Worm (Caenorhabditis elegans) whole organism, midembryonic: ENCODE results near the gene srh-286.

Experiments used
- T22C8.4 ChIP-seq: fragments of 200-800 bp; sonication (Bioruptor generic); IDR thresholded peaks from 2 replicates; pipeline ENCODE4 v1.3.6; 2022; ENCODE audit warnings: missing genetic modification characterization, missing compliant biosample characterization
- cog-1 ChIP-seq: sonication (generic microtip); optimal IDR thresholded peaks from 2 replicates; lab custom pipeline; 2016; ENCODE audit warnings: missing genetic modification characterization, missing compliant biosample characterization
- flt-1 ChIP-seq: fragments of 200-800 bp; sonication (Bioruptor generic); IDR thresholded peaks from 2 replicates; pipeline ENCODE4 v1.3.6; 2022; ENCODE audit warnings: missing genetic modification characterization, missing compliant biosample characterization
- klf-2 ChIP-seq: fragments of 200-800 bp; sonication (Bioruptor generic); conservative IDR thresholded peaks from 2 replicates; pipeline ENCODE4 v1.3.6; 2022; ENCODE audit warnings: missing genetic modification reagents, missing genetic modification characterization, missing compliant biosample characterization
- med-1 ChIP-seq: sonication (generic microtip); optimal IDR thresholded peaks from 2 replicates; lab custom pipeline; 2017; ENCODE audit warnings: missing genetic modification characterization, mild to moderate bottlenecking, missing compliant biosample characterization, antibody characterized with exemption, missing genetic modification reagents; ENCODE audit not compliant: insufficient read depth
- ref-1 ChIP-seq: fragments of 200-800 bp; sonication (Bioruptor generic); conservative IDR thresholded peaks from 2 replicates; pipeline ENCODE4 v1.3.6; 2022; ENCODE audit warnings: missing genetic modification reagents, missing genetic modification characterization, missing compliant biosample characterization
- tab-1 ChIP-seq: fragments of 200-800 bp; sonication (Bioruptor generic); IDR thresholded peaks from 2 replicates; pipeline ENCODE4 v1.3.6; 2022; ENCODE audit warnings: missing genetic modification characterization, missing compliant biosample characterization
- ztf-23 ChIP-seq: fragments of 200-800 bp; sonication (Bioruptor generic); IDR thresholded peaks from 2 replicates; pipeline ENCODE4 v1.3.6; 2022; ENCODE audit warnings: missing genetic modification reagents, missing genetic modification characterization, missing compliant biosample characterization
- ztf-29 ChIP-seq: fragments of 200-800 bp; sonication (Bioruptor generic); IDR thresholded peaks from 2 replicates; pipeline ENCODE4 v1.3.6; 2022; ENCODE audit warnings: missing genetic modification reagents, missing genetic modification characterization, missing compliant biosample characterization

srh-286 gene

ce11 chrV:17855889-17856288, 11.9 kb upstream of the srh-286 start, which contains the start of gene tcc-1:
tcc-1 (minus strand) TSS chrV:17855989.
- TF ChIP-seq med-1 (GFP tag; lab: Kevin White, UChicago) (no peak), klf-2 (GFP tag; lab: Robert Waterston, UW) (no peak), flt-1 (GFP tag; lab: Robert Waterston, UW) (no peak), T22C8.4 (GFP tag; lab: Robert Waterston, UW) (no peak), tab-1 (GFP tag; lab: Robert Waterston, UW) (no peak), cog-1 (tag; lab: Kevin White, UChicago) (no peak), ztf-23 (GFP tag; lab: Robert Waterston, UW) (no peak), ref-1 (GFP tag; lab: Robert Waterston, UW) (no peak), ztf-29 (GFP tag; lab: Robert Waterston, UW) (no peak)

- TF ChIP-seq ztf-29 (GFP tag; lab: Robert Waterston, UW), result no peak
Observed at ce11 chrV:17845370-17845967, 1.5 kb upstream of the srh-286 start.

- TF ChIP-seq med-1 (GFP tag; lab: Kevin White, UChicago) (no peak), flt-1 (GFP tag; lab: Robert Waterston, UW) (no peak), T22C8.4 (GFP tag; lab: Robert Waterston, UW) (no peak), ztf-23 (GFP tag; lab: Robert Waterston, UW) (no peak), ref-1 (GFP tag; lab: Robert Waterston, UW) (no peak), ztf-29 (GFP tag; lab: Robert Waterston, UW) (no peak), tab-1 (GFP tag; lab: Robert Waterston, UW) (no peak), klf-2 (GFP tag; lab: Robert Waterston, UW) (no peak), cog-1 (tag; lab: Kevin White, UChicago) (no peak)
Observed at ce11 chrV:17831350-17831749, 12.7 kb downstream of the srh-286 start, which contains the start of gene srh-303. srh-303 (plus strand) TSS chrV:17831650.

ce11 chrV:17828310-17828709, 15.7 kb downstream of the srh-286 start, which contains the start of gene srh-304:
srh-304 (plus strand) TSS chrV:17828610.
- TF ChIP-seq med-1 (GFP tag; lab: Kevin White, UChicago) (no peak), ref-1 (GFP tag; lab: Robert Waterston, UW) (no peak), ztf-23 (GFP tag; lab: Robert Waterston, UW) (no peak), T22C8.4 (GFP tag; lab: Robert Waterston, UW) (no peak), flt-1 (GFP tag; lab: Robert Waterston, UW) (no peak), tab-1 (GFP tag; lab: Robert Waterston, UW) (no peak), klf-2 (GFP tag; lab: Robert Waterston, UW) (no peak), cog-1 (tag; lab: Kevin White, UChicago) (no peak), ztf-29 (GFP tag; lab: Robert Waterston, UW) (no peak)

- TF ChIP-seq T22C8.4 (GFP tag; lab: Robert Waterston, UW) (no peak), ztf-23 (GFP tag; lab: Robert Waterston, UW) (no peak), cog-1 (tag; lab: Kevin White, UChicago) (no peak), klf-2 (GFP tag; lab: Robert Waterston, UW) (no peak), tab-1 (GFP tag; lab: Robert Waterston, UW) (no peak), ztf-29 (GFP tag; lab: Robert Waterston, UW) (no peak), med-1 (GFP tag; lab: Kevin White, UChicago) (no peak), flt-1 (GFP tag; lab: Robert Waterston, UW) (no peak), ref-1 (GFP tag; lab: Robert Waterston, UW) (no peak)
Observed at ce11 chrV:17824610-17825009, 19.4 kb downstream of the srh-286 start, which contains the start of gene srh-301. srh-301 (plus strand) TSS chrV:17824910.

ce11 chrV:17821805-17822204, 22.2 kb downstream of the srh-286 start, which contains the start of gene srh-300:
srh-300 (plus strand) TSS chrV:17822105.
- no peak for TF ChIP-seq T22C8.4 (GFP tag; lab: Robert Waterston, UW)
- TF ChIP-seq med-1 (GFP tag; lab: Kevin White, UChicago), result no peak
- no peak for TF ChIP-seq tab-1 (GFP tag; lab: Robert Waterston, UW)
- no peak for TF ChIP-seq cog-1 (tag; lab: Kevin White, UChicago)

- TF ChIP-seq med-1 (GFP tag; lab: Kevin White, UChicago), result no peak
- TF ChIP-seq ztf-29 (GFP tag; lab: Robert Waterston, UW), result no peak
- TF ChIP-seq tab-1 (GFP tag; lab: Robert Waterston, UW), result 0 out of 2 replicates have a peak, but pooled peaks have one; percentile 52
- 0 out of 2 replicates have a peak, but pooled peaks have one; percentile 25 for TF ChIP-seq ztf-23 (GFP tag; lab: Robert Waterston, UW)
Observed at ce11 chrV:17819704-17820103, 24.3 kb downstream of the srh-286 start.

ce11 chrV:17818567-17818966, 25.4 kb downstream of the srh-286 start, which contains the start of gene srh-298:
srh-298 (plus strand) TSS chrV:17818867.
- TF ChIP-seq ztf-29 (GFP tag; lab: Robert Waterston, UW) (no peak), klf-2 (GFP tag; lab: Robert Waterston, UW) (no peak), cog-1 (tag; lab: Kevin White, UChicago) (no peak), T22C8.4 (GFP tag; lab: Robert Waterston, UW) (no peak), tab-1 (GFP tag; lab: Robert Waterston, UW) (no peak), med-1 (GFP tag; lab: Kevin White, UChicago) (no peak), flt-1 (GFP tag; lab: Robert Waterston, UW) (no peak), ztf-23 (GFP tag; lab: Robert Waterston, UW) (no peak), ref-1 (GFP tag; lab: Robert Waterston, UW) (no peak)

ce11 chrV:17812127-17812526, 31.9 kb downstream of the srh-286 start:
- no peak for TF ChIP-seq flt-1 (GFP tag; lab: Robert Waterston, UW)
- TF ChIP-seq ztf-23 (GFP tag; lab: Robert Waterston, UW), result no peak
- no peak for TF ChIP-seq T22C8.4 (GFP tag; lab: Robert Waterston, UW)
- no peak for TF ChIP-seq ref-1 (GFP tag; lab: Robert Waterston, UW)
- no peak for TF ChIP-seq ztf-29 (GFP tag; lab: Robert Waterston, UW)
- TF ChIP-seq tab-1 (GFP tag; lab: Robert Waterston, UW), result no peak
- no peak for TF ChIP-seq med-1 (GFP tag; lab: Kevin White, UChicago)
- no peak for TF ChIP-seq klf-2 (GFP tag; lab: Robert Waterston, UW)
- TF ChIP-seq cog-1 (tag; lab: Kevin White, UChicago), result no peak
